Worm (Caenorhabditis elegans) whole organism, mixed stage, embryonic: Measurements from ENCODE around the gene srg-25.

Experiments used
- M03D4.4 ChIP-seq: sonication (generic microtip); optimal IDR thresholded peaks from 2 replicates; lab custom pipeline; 2017; ENCODE audit warnings: mild to moderate bottlenecking, missing genetic modification characterization, missing compliant biosample characterization
- bed-3 ChIP-seq: fragments of 200-800 bp; sonication (Bioruptor generic); optimal IDR thresholded peaks from 3 replicates; lab custom pipeline; 2018; ENCODE audit warnings: mild to moderate bottlenecking, missing genetic modification characterization, moderate library complexity, missing compliant biosample characterization
- ceh-39 ChIP-seq: fragments of 150-350 bp; optimal IDR thresholded peaks from 2 replicates; lab custom pipeline; 2014; ENCODE audit warnings: missing biosample characterization, missing genetic modification characterization
- ces-1 ChIP-seq: fragments of 150-350 bp; optimal IDR thresholded peaks from 2 replicates; lab custom pipeline; 2014; ENCODE audit warnings: missing biosample characterization, missing genetic modification reagents, missing genetic modification characterization
- drap-1 ChIP-seq: fragments of 200-800 bp; sonication (Bioruptor generic); optimal IDR thresholded peaks from 3 replicates; lab custom pipeline; 2018; ENCODE audit warnings: mild to moderate bottlenecking, missing genetic modification characterization, missing compliant biosample characterization
- flh-1 ChIP-seq: fragments of 200-800 bp; sonication (Bioruptor generic); optimal IDR thresholded peaks from 2 replicates; lab custom pipeline; 2018; ENCODE audit warnings: mild to moderate bottlenecking, missing genetic modification characterization, moderate library complexity, missing compliant biosample characterization
- lin-13 ChIP-seq: fragments of 150-350 bp; optimal IDR thresholded peaks from 2 replicates; lab custom pipeline; 2014; ENCODE audit warnings: missing biosample characterization, missing genetic modification characterization
- lsy-2 ChIP-seq: fragments of 150-350 bp; optimal IDR thresholded peaks from 2 replicates; lab custom pipeline; 2014; ENCODE audit warnings: missing biosample characterization, missing genetic modification characterization
- sem-2 ChIP-seq: fragments of 200-800 bp; sonication (Bioruptor generic); optimal IDR thresholded peaks from 2 replicates; lab custom pipeline; 2018; ENCODE audit warnings: mild to moderate bottlenecking, missing genetic modification characterization, missing compliant biosample characterization
- sptf-1 ChIP-seq: sonication (generic microtip); optimal IDR thresholded peaks from 2 replicates; lab custom pipeline; 2017; ENCODE audit warnings: mild to moderate bottlenecking, missing genetic modification characterization, moderate library complexity, missing compliant biosample characterization

DNA sequence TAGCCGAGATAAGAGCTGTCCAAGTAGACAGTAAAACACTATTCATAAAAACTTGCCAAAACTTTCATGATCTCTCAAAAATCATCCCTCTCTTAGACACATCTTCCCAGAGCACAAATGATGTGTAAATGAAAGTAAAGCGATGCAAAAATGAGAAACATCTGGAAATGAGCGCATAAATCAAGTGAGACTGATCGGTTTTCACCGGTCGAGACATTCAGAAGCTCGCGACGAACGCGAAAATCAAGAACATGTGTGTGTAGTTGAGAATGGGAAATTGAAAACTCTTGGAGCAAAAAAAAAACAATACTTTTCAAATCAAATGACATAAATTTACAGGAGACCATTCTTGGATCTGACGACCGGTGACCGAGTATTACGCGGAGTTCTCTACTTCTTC, 41.0 kb downstream of the srg-25 start:
- TF ChIP-seq lsy-2 = no peak
- no peak for TF ChIP-seq sptf-1 (tag; lab: Kevin White, UChicago)
- TF ChIP-seq M03D4.4 = no peak
- no peak for TF ChIP-seq lin-13
- no peak for TF ChIP-seq bed-3 (GFP tag; lab: Kevin White, UChicago)
- TF ChIP-seq drap-1 = no peak
- TF ChIP-seq flh-1 (GFP tag; lab: Kevin White, UChicago) = no peak
- no peak for TF ChIP-seq ces-1 (GFP tag; lab: Kevin White, UChicago)
- TF ChIP-seq ceh-39 = no peak
- TF ChIP-seq sem-2 (GFP tag; lab: Kevin White, UChicago) = no peak
